Worm (Caenorhabditis elegans): ENCODE results near the gene C35A5.6.

- no peak for TF ChIP-seq med-1 (GFP tag; optimal IDR thresholded peaks at IDR 0.05; ENCODE audit: insufficient read depth)
- TF ChIP-seq flt-1 (GFP tag; IDR thresholded peaks at IDR 0.05): no peak
- TF ChIP-seq ref-1 (GFP tag; conservative IDR thresholded peaks at IDR 0.05): no peak
- TF ChIP-seq ztf-29 (GFP tag; IDR thresholded peaks at IDR 0.05): no peak
- TF ChIP-seq cog-1 (tag; optimal IDR thresholded peaks at IDR 0.05): no peak
- TF ChIP-seq T22C8.4 (GFP tag; IDR thresholded peaks at IDR 0.05): no peak
- TF ChIP-seq klf-2 (GFP tag; conservative IDR thresholded peaks at IDR 0.05): no peak
- no peak for TF ChIP-seq tab-1 (GFP tag; IDR thresholded peaks at IDR 0.05)
Observed at ce11 chrV:10539114-10539513, 30.2 kb downstream of the C35A5.6 start, which contains the start of gene F25D1.8.

Measured in whole organism, midembryonic.